Fruit fly (Drosophila melanogaster) whole organism, prepupa: ENCODE results near the gene Ahcy.

ENCODE experiments used
- CG10631 ChIP-seq: fragments of 200-800 bp; sonication (Bioruptor generic); optimal IDR thresholded peaks from 2 replicates; lab custom pipeline; 2016; ENCODE audit warnings: missing biosample characterization, missing genetic modification characterization
- CG11294 ChIP-seq: fragments of 200-800 bp; sonication (Bioruptor generic); IDR thresholded peaks from 2 replicates; pipeline ENCODE4 v1.3.6; 2022; ENCODE audit warnings: missing biosample characterization, missing genetic modification characterization
- CG31627 ChIP-seq: fragments of 200-800 bp; sonication (Bioruptor generic); optimal IDR thresholded peaks from 3 replicates; lab custom pipeline; 2016; ENCODE audit warnings: missing biosample characterization, missing genetic modification characterization
- CG6792 ChIP-seq: fragments of 200-800 bp; sonication (Bioruptor generic); optimal IDR thresholded peaks from 3 replicates; lab custom pipeline; 2016; ENCODE audit warnings: missing biosample characterization, missing genetic modification characterization
- CG6854 ChIP-seq: fragments of 200-800 bp; sonication (Bioruptor generic); optimal IDR thresholded peaks from 2 replicates; lab custom pipeline; 2017; ENCODE audit warnings: missing biosample characterization, mild to moderate bottlenecking, missing genetic modification characterization
- Hr38 ChIP-seq: sonication (Bioruptor generic); optimal IDR thresholded peaks from 2 replicates; lab custom pipeline; 2016; ENCODE audit warnings: missing biosample characterization, missing genetic modification characterization
- Sox14 ChIP-seq: fragments of 200-800 bp; sonication (Bioruptor generic); optimal IDR thresholded peaks from 3 replicates; lab custom pipeline; 2016; ENCODE audit warnings: missing biosample characterization, missing genetic modification characterization
- achi ChIP-seq: fragments of 200-800 bp; sonication (Bioruptor generic); optimal IDR thresholded peaks from 3 replicates; lab custom pipeline; 2016; ENCODE audit warnings: missing biosample characterization, missing genetic modification characterization
- acj6 ChIP-seq: fragments of 200-800 bp; sonication (Bioruptor generic); optimal IDR thresholded peaks from 3 replicates; lab custom pipeline; 2016; ENCODE audit warnings: missing biosample characterization, missing genetic modification characterization
- fd59A ChIP-seq: fragments of 200-800 bp; sonication (Bioruptor generic); optimal IDR thresholded peaks from 2 replicates; lab custom pipeline; 2017; ENCODE audit warnings: missing biosample characterization, mild to moderate bottlenecking, missing genetic modification characterization, missing genetic modification reagents
- topi ChIP-seq: fragments of 200-800 bp; sonication (Bioruptor generic); optimal IDR thresholded peaks from 3 replicates; lab custom pipeline; 2016; ENCODE audit warnings: missing biosample characterization, missing genetic modification characterization

DNA sequence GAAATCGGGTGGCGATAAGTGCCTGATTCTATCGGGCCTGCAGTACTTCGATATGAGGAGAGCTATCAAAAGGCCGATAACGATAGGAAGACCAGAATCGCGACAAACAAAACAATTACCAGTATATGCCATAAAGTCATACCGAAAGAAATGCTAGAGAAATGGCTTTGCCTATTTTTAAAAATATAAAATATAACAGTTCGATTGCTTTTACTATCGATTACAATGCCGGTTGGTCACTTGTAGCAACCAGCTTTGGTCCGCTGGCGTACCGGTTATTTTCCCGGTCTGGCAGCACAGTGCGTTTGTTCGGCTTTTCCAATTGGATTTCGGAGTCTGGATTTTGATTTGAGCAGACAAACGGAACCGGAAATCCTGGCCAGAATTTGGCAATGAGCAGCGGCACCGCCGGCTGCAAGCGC is 12.4 kb downstream of the Ahcy start, which contains the start of the genes shtd, CG6294 and CG6299:
- TF ChIP-seq CG6854 (GFP tag; lab: Kevin White, UChicago) (no peak), CG6792 (GFP tag; lab: Kevin White, UChicago) (no peak), fd59A (GFP tag; lab: Kevin White, UChicago) (no peak), Sox14 (GFP tag; lab: Kevin White, UChicago) (peak; percentile 15), Hr38 (no peak), acj6 (GFP tag; lab: Kevin White, UChicago) (no peak), topi (peak; percentile 2), achi (GFP tag; lab: Kevin White, UChicago) (no peak), CG11294 (GFP tag; lab: Robert Waterston, UW) (no peak), CG10631 (GFP tag; lab: Kevin White, UChicago) (no peak), CG31627 (no peak)
